Fruit fly (Drosophila melanogaster): Measurements from ENCODE around the gene Elovl7.

DNA sequence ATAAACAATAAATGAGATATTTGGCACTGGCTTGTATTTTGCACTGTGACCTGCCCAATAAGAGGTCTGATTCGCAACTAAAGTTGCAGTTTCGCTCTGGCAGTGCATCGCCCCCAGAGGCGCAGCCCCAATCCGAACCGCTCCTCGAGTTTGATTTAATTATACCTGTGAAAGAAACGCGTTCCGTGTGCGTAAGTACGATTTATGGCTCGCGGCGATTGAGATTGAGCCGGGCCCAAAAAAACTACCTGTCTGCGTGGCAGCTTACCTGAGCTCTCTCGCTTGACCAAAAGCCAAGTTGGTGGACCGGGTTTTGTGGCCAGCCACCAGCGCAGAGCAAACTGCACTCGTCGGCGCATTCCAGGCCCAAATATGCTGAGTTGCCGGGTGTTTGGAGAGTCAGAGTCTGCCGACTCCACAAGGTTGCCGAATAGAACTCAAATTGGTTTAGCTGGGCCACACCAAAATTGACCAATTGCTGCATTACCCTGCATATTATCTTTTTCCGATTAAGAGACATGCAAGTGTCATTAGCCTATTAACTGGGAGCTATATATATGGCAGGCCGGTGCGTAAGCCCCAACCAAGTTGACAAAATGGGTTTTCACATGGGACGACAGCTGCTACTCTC is 17.2 kb downstream of the Elovl7 start, which contains the start of the genes CD98hc and Os-C:
- TF ChIP-seq Abd-B (GFP tag; optimal IDR thresholded peaks at IDR 0.05) (no peak), eve (GFP tag; optimal IDR thresholded peaks at IDR 0.05) (no peak), CG13296 (GFP tag; optimal IDR thresholded peaks at IDR 0.05) (no peak), CG9797 (GFP tag; optimal IDR thresholded peaks at IDR 0.05) (no peak), rib (GFP tag; IDR thresholded peaks at IDR 0.05) (no peak), gro (GFP tag; optimal IDR thresholded peaks at IDR 0.05) (no peak), pum (GFP tag; optimal IDR thresholded peaks at IDR 0.05) (no peak), Hr39 (optimal IDR thresholded peaks at IDR 0.05) (no peak), Opbp (GFP tag; IDR thresholded peaks at IDR 0.05; ENCODE audit: partially characterized antibody) (no peak), tna (GFP tag; IDR thresholded peaks at IDR 0.05; ENCODE audit: partially characterized antibody) (no peak), dpn (GFP tag; optimal IDR thresholded peaks at IDR 0.05) (no peak), CG2202 (tag; optimal IDR thresholded peaks at IDR 0.05) (no peak)

All from whole organism, embryonic.